Fruit fly (Drosophila melanogaster): Measurements from ENCODE around the gene CG10581.

The CG10581 gene

DNA sequence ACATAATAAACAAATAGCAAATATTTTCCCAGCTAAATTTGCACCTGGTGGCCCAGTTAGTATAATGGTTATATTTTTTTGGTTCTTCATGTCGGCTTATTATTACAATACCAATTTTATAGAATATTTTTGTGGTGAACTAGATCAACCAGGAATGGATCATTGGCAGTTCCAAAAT is at the start of gene CG10581:
Gene CG10581 (minus strand): TSS at position 101 of the 178 bp plus-strand sequence.
- TF ChIP-seq CTCF (optimal IDR thresholded peaks at IDR 0.05): no peak
- no peak for TF ChIP-seq CG8478 (optimal IDR thresholded peaks at IDR 0.05)

dm6 chr3L:21080430-21080829 is 46.4 kb upstream of the CG10581 start:
- TF ChIP-seq CTCF (optimal IDR thresholded peaks at IDR 0.05) (no peak), CG8478 (optimal IDR thresholded peaks at IDR 0.05) (no peak)

DNA sequence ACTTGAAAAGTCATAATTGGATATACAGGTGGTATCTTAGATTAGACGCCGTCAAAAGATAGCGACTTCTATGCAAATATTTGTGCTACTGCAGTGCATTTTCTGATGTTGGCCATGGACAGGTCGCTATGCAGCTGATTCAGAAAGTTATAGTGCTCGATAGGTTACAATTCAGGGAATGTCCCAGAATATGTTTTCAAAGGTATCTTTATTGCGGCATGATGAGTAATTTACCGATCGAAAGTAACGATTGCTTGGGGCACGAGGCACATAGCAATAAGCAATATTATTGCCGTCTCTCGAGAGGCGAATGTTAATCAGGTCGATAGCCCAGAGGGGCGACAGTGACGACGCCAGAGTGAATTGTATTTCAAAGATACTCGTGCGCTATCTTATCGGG is 36.1 kb upstream of the CG10581 start:
- TF ChIP-seq CG8478 (optimal IDR thresholded peaks at IDR 0.05) (no peak), CTCF (optimal IDR thresholded peaks at IDR 0.05) (no peak)

DNA sequence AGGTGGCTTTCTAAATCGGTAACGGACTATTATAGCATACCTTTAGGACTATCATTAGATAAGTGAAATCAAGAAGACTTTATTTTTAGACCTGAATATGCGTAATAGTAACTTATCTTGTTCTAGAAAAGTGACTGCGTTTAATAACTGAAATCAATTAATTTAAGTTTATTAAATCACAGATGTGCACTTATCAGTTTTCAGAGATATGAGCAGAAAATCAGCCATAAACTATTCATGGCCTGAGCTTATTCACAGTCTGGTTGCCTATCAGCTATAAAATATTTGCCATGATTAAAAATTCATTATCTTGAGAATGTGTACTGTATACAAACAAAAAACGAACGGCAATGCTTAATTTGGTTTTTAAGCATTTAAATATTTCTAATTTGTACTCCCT is 35.5 kb upstream of the CG10581 start:
- no peak for TF ChIP-seq CG8478 (optimal IDR thresholded peaks at IDR 0.05)
- TF ChIP-seq CTCF (optimal IDR thresholded peaks at IDR 0.05): no peak

DNA sequence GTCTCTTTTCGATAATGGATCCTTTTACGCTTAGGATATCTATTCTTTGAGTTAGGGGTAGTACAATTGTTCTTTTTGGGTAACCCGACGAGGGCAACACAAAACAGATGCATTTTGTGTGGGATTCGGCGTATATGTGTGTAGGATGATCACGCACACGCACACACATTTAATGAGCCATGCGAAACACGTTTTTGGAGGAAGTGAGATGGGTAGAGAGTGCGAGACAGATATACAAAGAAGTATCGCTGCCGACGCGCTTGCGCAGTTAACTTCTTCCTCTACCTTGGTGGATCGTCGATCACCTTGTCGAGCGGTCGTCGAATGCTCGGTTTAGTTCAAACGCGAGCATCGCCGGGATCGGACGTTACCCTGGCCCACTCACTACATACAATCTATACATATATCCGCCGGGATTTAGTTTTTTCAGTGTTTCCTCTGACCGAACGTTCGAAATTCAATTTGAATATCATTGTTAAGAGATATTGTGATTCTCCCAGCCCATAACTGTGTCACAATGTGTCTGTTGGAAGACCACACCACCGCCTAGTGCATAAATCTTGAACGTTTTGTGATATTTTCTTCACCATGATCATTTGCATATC is 33.7 kb upstream of the CG10581 start:
- TF ChIP-seq CG8478 (optimal IDR thresholded peaks at IDR 0.05) (no peak), CTCF (optimal IDR thresholded peaks at IDR 0.05) (peak in 1 of 2 experiments; percentile 28)

dm6 chr3L:21066210-21066912 is 32.4 kb upstream of the CG10581 start:
- TF ChIP-seq CTCF (optimal IDR thresholded peaks at IDR 0.05): no peak
- no peak for TF ChIP-seq CG8478 (optimal IDR thresholded peaks at IDR 0.05)

dm6 chr3L:21065212-21065902 is 31.4 kb upstream of the CG10581 start, which contains the start of gene CG43072:
CG43072 (plus strand) TSS chr3L:21065852.
- TF ChIP-seq CTCF (optimal IDR thresholded peaks at IDR 0.05): peak in 1 of 2 experiments; percentile 55
- no peak for TF ChIP-seq CG8478 (optimal IDR thresholded peaks at IDR 0.05)

DNA sequence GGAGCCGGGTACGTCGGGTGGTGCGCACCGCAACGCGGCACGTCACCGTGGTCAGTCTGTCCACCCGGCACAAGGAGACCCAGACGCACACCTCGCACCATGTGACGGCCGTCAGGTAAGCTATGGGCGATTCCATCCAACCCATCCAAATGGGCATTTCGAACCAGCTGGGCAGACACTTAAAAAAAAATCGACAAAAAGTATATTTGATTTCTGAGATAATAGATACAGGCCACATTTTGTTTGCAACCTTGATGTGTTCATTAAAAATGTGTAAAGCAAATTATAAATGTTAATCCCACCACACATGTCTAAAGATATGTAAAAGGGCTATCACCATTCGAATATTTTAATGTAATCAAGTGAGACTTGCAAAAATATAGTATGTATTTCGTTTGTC is 30.6 kb upstream of the CG10581 start:
- TF ChIP-seq CG8478 (optimal IDR thresholded peaks at IDR 0.05): no peak

DNA sequence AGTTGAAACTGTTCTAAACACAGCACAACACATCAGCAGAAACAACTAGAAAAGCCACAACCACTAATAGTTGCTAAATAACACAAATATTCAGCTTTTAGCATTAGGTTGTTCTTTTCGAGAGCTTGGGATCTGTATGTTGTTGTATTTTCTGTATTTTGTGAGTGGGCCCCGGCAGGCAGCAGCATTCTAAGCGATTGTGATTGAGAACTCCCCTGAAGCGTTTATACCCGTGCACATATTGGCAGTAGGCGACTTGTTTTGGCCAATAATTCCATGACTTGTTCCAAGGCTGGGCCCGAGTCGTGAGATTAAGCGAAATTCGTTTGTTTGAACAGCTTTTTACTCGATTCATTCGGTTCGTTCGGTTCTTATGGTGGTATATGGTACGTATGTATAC is 28.0 kb upstream of the CG10581 start:
- TF ChIP-seq CG8478 (optimal IDR thresholded peaks at IDR 0.05) (no peak), CTCF (optimal IDR thresholded peaks at IDR 0.05) (no peak)

DNA sequence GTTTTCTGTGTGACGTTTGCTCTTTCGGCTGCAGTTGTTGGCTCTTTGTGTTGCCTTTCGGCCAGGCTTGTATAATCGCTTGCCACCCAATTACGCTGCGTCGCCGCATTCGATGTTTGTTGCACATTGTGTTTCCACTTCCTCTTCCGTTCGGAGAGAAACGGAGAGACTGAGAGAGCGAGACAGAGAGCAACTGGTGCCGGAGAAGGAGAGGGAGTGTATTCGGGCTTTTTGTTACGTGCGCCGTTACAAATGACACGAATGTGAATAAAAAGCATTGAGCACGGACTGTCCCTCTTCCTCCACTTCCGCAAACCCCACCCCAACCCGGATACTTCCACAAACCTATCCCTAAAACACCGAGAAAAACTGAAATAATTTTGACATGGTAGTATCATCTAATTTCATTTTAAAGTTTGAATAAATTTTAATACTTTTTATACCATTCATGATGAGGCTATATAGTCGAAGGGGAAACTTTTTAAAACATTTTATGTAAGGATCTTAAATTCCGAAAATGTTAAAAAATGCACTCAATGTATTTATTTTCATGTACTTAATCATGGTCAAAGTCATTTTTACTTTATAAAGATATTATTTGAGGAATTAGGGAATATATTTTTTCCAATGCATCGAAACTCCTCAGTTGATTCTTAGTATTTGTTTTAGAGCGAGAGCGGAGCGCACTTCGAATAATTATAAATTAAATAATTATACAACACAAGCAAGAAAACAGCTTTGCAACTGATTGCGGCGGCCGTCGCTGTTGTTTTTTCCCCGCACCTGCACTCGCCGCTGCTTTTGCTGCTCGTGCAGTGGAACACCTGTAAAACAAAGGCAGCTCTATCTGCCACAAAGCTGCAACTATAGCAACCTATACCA is 26.4 kb upstream of the CG10581 start:
- TF ChIP-seq CTCF (optimal IDR thresholded peaks at IDR 0.05) (no peak), CG8478 (optimal IDR thresholded peaks at IDR 0.05) (no peak)

DNA sequence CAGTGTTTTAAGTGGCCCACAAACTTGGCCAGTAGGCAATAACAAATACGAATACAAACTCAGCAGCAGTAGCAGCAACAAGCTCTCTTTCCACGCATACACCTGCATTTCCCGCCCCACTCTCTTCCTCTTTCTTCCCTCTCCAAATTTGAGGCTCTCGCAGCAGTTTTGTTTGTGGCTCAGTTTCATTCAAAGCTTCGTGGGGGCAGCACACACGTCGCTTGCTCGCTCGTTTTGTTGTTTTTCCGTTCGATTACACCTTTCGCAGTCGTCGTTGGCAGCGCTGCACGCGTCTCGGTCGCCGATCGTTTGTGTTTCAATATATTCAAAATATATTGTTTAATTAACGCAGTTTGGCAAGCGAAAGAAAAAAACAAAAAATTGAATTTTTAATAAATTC is 24.6 kb upstream of the CG10581 start:
- TF ChIP-seq CG8478 (optimal IDR thresholded peaks at IDR 0.05) (no peak), CTCF (optimal IDR thresholded peaks at IDR 0.05) (no peak)

DNA sequence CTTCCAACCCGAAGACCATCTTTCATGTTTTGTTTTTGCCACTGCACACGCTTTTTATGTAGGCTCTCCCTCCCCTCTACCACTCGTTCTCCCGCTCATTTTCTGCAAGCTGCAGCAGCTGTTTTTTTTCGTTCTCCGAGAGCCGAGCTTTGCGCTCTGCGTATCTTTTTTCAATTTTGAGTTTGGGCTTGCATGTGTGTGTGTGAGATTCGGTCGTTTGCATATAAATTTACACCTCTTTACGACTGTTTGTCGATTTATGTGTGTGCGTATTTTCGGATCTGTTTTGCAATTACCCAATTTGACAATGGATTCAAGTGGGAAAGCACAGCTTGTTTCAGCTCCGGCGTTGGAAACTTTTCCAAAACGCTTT is 23.6 kb upstream of the CG10581 start:
- TF ChIP-seq CG8478 (optimal IDR thresholded peaks at IDR 0.05): no peak
- no peak for TF ChIP-seq CTCF (optimal IDR thresholded peaks at IDR 0.05)

dm6 chr3L:21056792-21057567 is 23.0 kb upstream of the CG10581 start:
- TF ChIP-seq CG8478 (optimal IDR thresholded peaks at IDR 0.05): no peak
- TF ChIP-seq CTCF (optimal IDR thresholded peaks at IDR 0.05): no peak

DNA sequence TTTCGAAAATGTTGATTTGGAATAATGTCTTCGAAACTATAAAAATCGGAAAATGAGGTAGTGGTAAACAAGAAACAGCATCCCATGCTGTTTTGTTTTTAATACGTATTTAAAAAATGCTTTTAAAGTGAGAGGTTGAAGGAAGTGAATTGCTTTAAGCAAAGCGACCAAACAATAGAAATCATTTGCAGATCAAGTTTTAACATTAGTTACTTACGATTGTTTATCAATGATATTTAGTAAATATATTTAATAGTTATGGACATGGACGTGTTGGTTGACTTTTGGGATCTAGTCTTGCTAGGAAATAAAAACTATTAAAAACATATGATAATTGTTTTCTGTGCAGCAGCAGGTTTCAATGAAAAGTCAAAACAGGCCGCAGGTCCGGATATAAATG is 22.3 kb upstream of the CG10581 start:
- TF ChIP-seq CTCF (optimal IDR thresholded peaks at IDR 0.05) (no peak), CG8478 (optimal IDR thresholded peaks at IDR 0.05) (no peak)

dm6 chr3L:21055839-21056238 is 21.8 kb upstream of the CG10581 start:
- no peak for TF ChIP-seq CG8478 (optimal IDR thresholded peaks at IDR 0.05)
- TF ChIP-seq CTCF (optimal IDR thresholded peaks at IDR 0.05): no peak

Measured in S2 (cell line).